Worm (Caenorhabditis elegans): ENCODE measurements around the gene dpy-3.

- TF ChIP-seq klf-2 (GFP tag; conservative IDR thresholded peaks at IDR 0.05) (no peak), flt-1 (GFP tag; IDR thresholded peaks at IDR 0.05) (no peak), T22C8.4 (GFP tag; IDR thresholded peaks at IDR 0.05) (no peak), cog-1 (tag; optimal IDR thresholded peaks at IDR 0.05) (no peak), ztf-23 (GFP tag; IDR thresholded peaks at IDR 0.05) (no peak)
Observed at ce11 chrX:2114171-2114570, 31.3 kb downstream of the dpy-3 start.
